Worm (Caenorhabditis elegans) whole organism, early embryonic: ENCODE results near the gene F41F3.9.
A peak's percentile ranks its signal among the peaks of the same experiment; 100 is the strongest.

ENCODE experiments used
- B0310.2 ChIP-seq: sonication (generic microtip); optimal IDR thresholded peaks from 2 replicates; lab custom pipeline; 2016; ENCODE audit warnings: mild to moderate bottlenecking, missing genetic modification characterization, missing compliant biosample characterization
- F13C5.2 ChIP-seq: sonication (generic microtip); optimal IDR thresholded peaks from 2 replicates; lab custom pipeline; 2017; ENCODE audit warnings: mild to moderate bottlenecking, missing genetic modification characterization, inconsistent platforms, missing compliant biosample characterization
- aly-1 ChIP-seq: sonication (generic microtip); optimal IDR thresholded peaks from 2 replicates; lab custom pipeline; 2016; ENCODE audit warnings: missing genetic modification characterization, missing compliant biosample characterization
- ama-1 ChIP-seq: fragments of 150-350 bp; optimal IDR thresholded peaks from 2 replicates; lab custom pipeline; 2014
- ceh-13 ChIP-seq: fragments of 200-800 bp; sonication (Bioruptor generic); optimal IDR thresholded peaks from 2 replicates; lab custom pipeline; 2018; ENCODE audit warnings: mild to moderate bottlenecking, missing genetic modification characterization, missing compliant biosample characterization
- ceh-36 ChIP-seq: sonication (generic microtip); optimal IDR thresholded peaks from 2 replicates; lab custom pipeline; 2016; ENCODE audit warnings: missing genetic modification characterization, inconsistent platforms, missing compliant biosample characterization
- ets-7 ChIP-seq: sonication (generic microtip); optimal IDR thresholded peaks from 2 replicates; lab custom pipeline; 2016; ENCODE audit warnings: missing genotype, missing genetic modification characterization, missing compliant biosample characterization
- flt-1 ChIP-seq: fragments of 200-800 bp; sonication (Bioruptor generic); IDR thresholded peaks from 2 replicates; pipeline ENCODE4 v1.3.6; 2022; ENCODE audit warnings: missing genetic modification characterization, missing compliant biosample characterization
- hmbx-1 ChIP-seq: sonication (generic microtip); optimal IDR thresholded peaks from 2 replicates; lab custom pipeline; 2016; ENCODE audit warnings: mild to moderate bottlenecking, missing genetic modification characterization, missing compliant biosample characterization
- hmg-4 ChIP-seq: fragments of 200-800 bp; sonication (Bioruptor generic); optimal IDR thresholded peaks from 2 replicates; lab custom pipeline; 2018; ENCODE audit warnings: mild to moderate bottlenecking, missing genetic modification characterization, missing compliant biosample characterization
- hnd-1 ChIP-seq: sonication (generic microtip); optimal IDR thresholded peaks from 2 replicates; lab custom pipeline; 2016; ENCODE audit warnings: missing genetic modification characterization, missing compliant biosample characterization
- pes-1 ChIP-seq: fragments of 200-800 bp; sonication (Bioruptor generic); IDR thresholded peaks from 2 replicates; pipeline ENCODE4 v1.3.6; 2022; ENCODE audit warnings: missing genetic modification reagents, missing genetic modification characterization, missing compliant biosample characterization
- scrt-1 ChIP-seq: fragments of 200-800 bp; sonication (Bioruptor generic); IDR thresholded peaks from 2 replicates; pipeline ENCODE4 v1.3.6; 2022; ENCODE audit warnings: missing genetic modification characterization, missing compliant biosample characterization
- sea-1 ChIP-seq: fragments of 200-800 bp; sonication (Bioruptor generic); conservative IDR thresholded peaks from 2 replicates; pipeline ENCODE4 v1.3.6; 2022; ENCODE audit warnings: missing genetic modification characterization, missing compliant biosample characterization
- tbx-11 ChIP-seq: fragments of 200-800 bp; sonication (Bioruptor generic); IDR thresholded peaks from 2 replicates; pipeline ENCODE4 v1.3.6; 2022; ENCODE audit warnings: missing genetic modification characterization, missing compliant biosample characterization
- tbx-37 ChIP-seq: fragments of 200-800 bp; sonication (Bioruptor generic); conservative IDR thresholded peaks from 2 replicates; pipeline ENCODE4 v1.3.6; 2022; ENCODE audit warnings: missing genetic modification reagents, missing genetic modification characterization, missing compliant biosample characterization
- tra-4 ChIP-seq: sonication (generic microtip); optimal IDR thresholded peaks from 2 replicates; lab custom pipeline; 2017; ENCODE audit warnings: missing genetic modification characterization, missing compliant biosample characterization

The F41F3.9 gene

DNA sequence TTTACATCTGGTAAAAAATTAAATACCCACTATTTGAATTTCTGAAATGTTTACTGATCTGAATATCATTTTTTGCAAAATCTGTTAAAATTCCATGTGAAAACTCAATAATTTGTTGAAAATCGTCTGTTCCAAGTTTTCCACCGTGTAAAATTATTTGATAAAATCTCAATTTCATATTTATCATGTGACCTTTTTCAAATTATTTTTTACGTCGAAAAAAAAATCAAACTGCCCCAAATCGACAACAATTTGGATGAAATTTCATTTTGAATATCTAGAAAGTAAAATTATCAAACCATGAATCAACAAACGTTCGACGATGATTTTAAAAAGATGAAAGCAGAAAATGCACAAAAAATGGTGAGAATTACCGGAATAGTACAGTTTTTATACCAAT, at the start of gene F41F3.9:
Gene F41F3.9, plus strand, starts transcription at position 301 of the 400 bp plus-strand sequence.
- TF ChIP-seq aly-1 (tag; lab: Kevin White, UChicago), result no peak
- TF ChIP-seq ets-7, result no peak
- TF ChIP-seq hmg-4 (GFP tag; lab: Kevin White, UChicago), result no peak
- no peak for TF ChIP-seq ama-1
- TF ChIP-seq tbx-11 (GFP tag; lab: Robert Waterston, UW), result no peak
- TF ChIP-seq flt-1 (GFP tag; lab: Robert Waterston, UW), result no peak
- no peak for TF ChIP-seq ceh-13
- no peak for TF ChIP-seq F13C5.2 (tag; lab: Kevin White, UChicago)
- TF ChIP-seq pes-1 (GFP tag; lab: Robert Waterston, UW), result no peak
- TF ChIP-seq hmbx-1 (tag; lab: Kevin White, UChicago), result no peak
- TF ChIP-seq tra-4, result no peak
- TF ChIP-seq ceh-36 (tag; lab: Kevin White, UChicago), result no peak
- TF ChIP-seq scrt-1 (GFP tag; lab: Robert Waterston, UW), result no peak
- TF ChIP-seq B0310.2, result no peak
- no peak for TF ChIP-seq hnd-1 (tag; lab: Kevin White, UChicago)
- no peak for TF ChIP-seq sea-1 (GFP tag; lab: Robert Waterston, UW)

DNA sequence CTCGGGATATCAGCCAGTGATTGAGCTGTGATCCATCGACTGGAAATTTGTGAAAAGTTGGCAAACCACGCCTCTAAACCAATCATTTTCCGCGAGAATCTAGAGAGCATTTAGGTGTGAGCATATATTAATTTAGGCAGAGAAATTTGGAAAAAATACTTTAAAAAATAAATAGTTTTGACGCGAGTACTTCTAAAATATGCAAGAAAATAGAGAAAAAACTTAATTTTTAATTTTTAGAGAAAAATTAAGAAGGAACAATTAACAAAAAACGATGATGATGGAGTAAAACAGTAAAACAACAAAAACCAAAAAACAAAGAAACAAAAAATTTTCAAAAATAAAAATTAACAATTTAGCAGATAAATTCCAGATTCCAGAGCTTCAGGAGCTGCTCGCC, 48.4 kb upstream of the F41F3.9 start, which contains the start of gene txt-6:
Gene txt-6, minus strand, starts transcription at position 101 of the 400 bp plus-strand sequence.
- TF ChIP-seq hmg-4 (GFP tag; lab: Kevin White, UChicago) (no peak), tbx-11 (GFP tag; lab: Robert Waterston, UW) (no peak), flt-1 (GFP tag; lab: Robert Waterston, UW) (no peak)

DNA sequence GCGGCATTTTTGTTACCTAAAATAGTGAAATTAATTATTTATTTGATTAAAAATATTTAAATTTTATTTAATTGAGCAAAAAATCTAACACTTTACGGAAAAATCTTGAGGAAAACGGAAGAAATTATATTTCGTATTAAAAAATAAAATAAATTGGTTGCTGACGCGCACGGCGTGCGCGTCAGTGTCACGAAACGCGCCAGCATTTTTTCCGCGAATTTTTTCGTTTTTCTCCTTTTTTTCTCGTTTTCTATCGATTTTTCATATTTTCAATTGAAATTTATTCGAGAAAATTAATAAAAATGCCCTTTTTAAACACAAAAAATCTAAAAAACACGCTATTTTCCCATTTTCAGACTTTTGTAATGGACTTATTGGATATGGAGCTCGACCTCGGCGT, 39.5 kb upstream of the F41F3.9 start, which contains the start of the genes Y61A9LA.10 and F54D11.4:
Gene Y61A9LA.10, minus strand, starts transcription at position 16 of the 400 bp plus-strand sequence.
Gene F54D11.4, plus strand, starts transcription at position 350 of the 400 bp plus-strand sequence.
- no peak for TF ChIP-seq hmg-4 (GFP tag; lab: Kevin White, UChicago)
- no peak for TF ChIP-seq pes-1 (GFP tag; lab: Robert Waterston, UW)
- peak; percentile 11 for TF ChIP-seq F13C5.2 (tag; lab: Kevin White, UChicago)
- TF ChIP-seq ama-1, result no peak
- TF ChIP-seq hnd-1 (tag; lab: Kevin White, UChicago), result no peak

DNA sequence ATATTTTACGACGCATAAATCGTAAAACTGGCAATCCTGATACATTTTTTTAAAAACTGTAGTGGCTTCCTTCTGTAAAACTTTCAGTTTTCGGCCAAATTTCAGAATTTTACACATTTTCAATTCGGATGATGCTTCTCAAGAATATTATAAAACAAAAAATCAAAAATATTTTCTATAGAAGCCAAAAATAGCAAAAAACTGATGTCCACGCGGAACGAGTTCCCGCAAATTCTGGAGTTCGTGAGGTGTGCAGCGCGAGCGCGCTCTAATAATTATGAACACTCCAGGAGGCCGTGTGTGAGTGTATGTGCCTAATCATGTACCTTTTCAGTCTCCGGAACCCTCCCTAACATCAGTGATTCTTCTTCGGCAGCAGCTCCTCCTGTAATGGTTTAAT, 38.0 kb upstream of the F41F3.9 start, which contains the start of gene sumv-2:
Gene sumv-2, plus strand, starts transcription at position 301 of the 400 bp plus-strand sequence.
- TF ChIP-seq ama-1, result no peak
- TF ChIP-seq aly-1 (tag; lab: Kevin White, UChicago), result no peak
- TF ChIP-seq hmbx-1 (tag; lab: Kevin White, UChicago), result no peak
- no peak for TF ChIP-seq flt-1 (GFP tag; lab: Robert Waterston, UW)
- TF ChIP-seq ets-7, result no peak
- no peak for TF ChIP-seq B0310.2
- TF ChIP-seq hmg-4 (GFP tag; lab: Kevin White, UChicago), result no peak
- no peak for TF ChIP-seq tra-4
- no peak for TF ChIP-seq tbx-11 (GFP tag; lab: Robert Waterston, UW)
- TF ChIP-seq sea-1 (GFP tag; lab: Robert Waterston, UW), result no peak
- no peak for TF ChIP-seq tbx-37 (GFP tag; lab: Robert Waterston, UW)
- no peak for TF ChIP-seq ceh-36 (tag; lab: Kevin White, UChicago)
- TF ChIP-seq ceh-13, result no peak
- TF ChIP-seq F13C5.2 (tag; lab: Kevin White, UChicago), result no peak
- TF ChIP-seq pes-1 (GFP tag; lab: Robert Waterston, UW), result no peak
- no peak for TF ChIP-seq hnd-1 (tag; lab: Kevin White, UChicago)
- TF ChIP-seq scrt-1 (GFP tag; lab: Robert Waterston, UW), result no peak

DNA sequence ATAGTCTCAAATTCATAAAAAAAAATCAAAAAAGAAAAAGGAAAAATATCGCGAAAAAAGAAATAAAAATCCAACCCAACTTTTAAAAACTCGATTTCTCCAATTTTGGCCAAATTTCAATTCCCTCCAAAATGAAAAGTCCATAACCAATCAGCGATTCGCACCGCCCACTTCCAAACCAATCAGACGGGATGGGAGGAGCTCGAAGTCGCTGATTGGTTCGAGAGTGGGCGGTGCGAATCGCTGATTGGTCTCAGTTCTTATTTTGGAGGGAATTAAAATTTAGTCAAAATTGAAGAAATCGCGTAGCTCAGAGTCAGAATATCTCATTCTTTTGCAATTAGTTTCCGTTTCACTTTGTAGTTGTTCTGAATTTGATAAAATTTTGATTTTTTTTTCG, 31.7 kb upstream of the F41F3.9 start:
- TF ChIP-seq tbx-11 (GFP tag; lab: Robert Waterston, UW) (no peak), sea-1 (GFP tag; lab: Robert Waterston, UW) (no peak), F13C5.2 (tag; lab: Kevin White, UChicago) (no peak), hnd-1 (tag; lab: Kevin White, UChicago) (no peak), flt-1 (GFP tag; lab: Robert Waterston, UW) (no peak), tbx-37 (GFP tag; lab: Robert Waterston, UW) (no peak), hmbx-1 (tag; lab: Kevin White, UChicago) (no peak), aly-1 (tag; lab: Kevin White, UChicago) (no peak), ceh-13 (no peak)

DNA sequence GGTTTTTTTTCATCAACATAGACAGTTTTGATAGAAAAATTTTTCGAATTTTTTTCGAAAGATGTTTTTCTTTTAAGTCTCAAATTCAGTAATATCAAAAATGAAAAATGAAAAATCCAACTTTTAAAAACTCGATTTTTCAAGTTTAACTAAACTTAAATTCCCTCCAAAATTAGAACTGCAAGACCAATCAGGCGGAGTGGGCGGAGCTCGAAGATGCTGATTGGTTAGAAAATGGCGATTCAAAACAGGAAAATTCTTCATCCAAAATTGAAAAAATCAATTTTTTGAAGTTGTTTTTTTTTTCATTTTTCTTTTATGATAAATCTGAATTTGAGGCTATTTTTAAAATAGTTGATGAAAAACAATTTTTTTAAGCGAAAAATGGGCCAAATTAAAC, 30.6 kb upstream of the F41F3.9 start:
- TF ChIP-seq ceh-36 (tag; lab: Kevin White, UChicago) (no peak), flt-1 (GFP tag; lab: Robert Waterston, UW) (no peak)

DNA sequence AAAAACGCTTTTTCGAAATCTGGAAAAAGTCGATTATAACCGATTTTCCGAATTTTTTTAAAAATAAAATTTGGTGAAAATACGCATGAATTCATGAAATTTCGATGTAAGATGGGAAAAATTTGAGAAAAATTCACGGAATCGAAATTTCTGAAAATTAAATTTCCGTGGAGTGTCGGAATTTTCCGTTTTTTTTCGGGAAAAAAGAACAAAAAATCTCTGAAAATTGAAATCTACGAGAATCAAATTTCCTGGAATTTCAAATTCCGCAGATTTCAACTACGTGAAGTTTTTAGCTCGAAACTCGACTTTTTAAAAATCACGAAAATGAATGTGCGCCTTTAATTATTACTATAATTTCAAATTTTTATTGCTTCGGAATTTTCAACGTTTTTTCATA, 28.9 kb upstream of the F41F3.9 start:
- TF ChIP-seq hnd-1 (tag; lab: Kevin White, UChicago), result no peak
- TF ChIP-seq ama-1, result no peak
- TF ChIP-seq F13C5.2 (tag; lab: Kevin White, UChicago), result no peak
- no peak for TF ChIP-seq tra-4
- no peak for TF ChIP-seq tbx-11 (GFP tag; lab: Robert Waterston, UW)
- TF ChIP-seq ets-7, result no peak
- no peak for TF ChIP-seq ceh-13
- TF ChIP-seq scrt-1 (GFP tag; lab: Robert Waterston, UW), result no peak

DNA sequence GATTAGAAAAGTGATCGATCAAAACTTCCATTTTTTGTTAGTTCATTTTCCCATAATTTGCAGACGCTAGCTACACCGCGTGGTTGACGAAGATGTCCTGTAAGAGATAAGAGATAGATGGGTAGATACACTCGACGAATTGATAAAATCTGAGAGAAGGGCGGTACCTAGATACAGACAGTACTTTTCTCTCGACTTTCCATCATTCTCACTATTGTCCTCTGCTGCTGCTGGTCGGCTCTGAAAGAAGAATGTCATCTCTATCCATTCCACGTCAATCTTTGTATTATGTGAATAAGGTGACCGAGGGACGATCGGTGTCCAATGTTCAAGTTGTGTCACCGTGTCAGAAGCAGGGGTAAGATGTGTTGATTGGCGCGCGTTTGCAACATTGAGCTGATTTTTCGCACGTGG, 26.8 kb upstream of the F41F3.9 start, which contains the start of gene pmt-2:
Gene pmt-2, plus strand, starts transcription at position 64 of the 414 bp plus-strand sequence.
- TF ChIP-seq ceh-13 (no peak), tbx-37 (GFP tag; lab: Robert Waterston, UW) (no peak), tra-4 (no peak), scrt-1 (GFP tag; lab: Robert Waterston, UW) (no peak), ceh-36 (tag; lab: Kevin White, UChicago) (no peak), B0310.2 (no peak), hmg-4 (GFP tag; lab: Kevin White, UChicago) (no peak), ama-1 (no peak), flt-1 (GFP tag; lab: Robert Waterston, UW) (no peak), hmbx-1 (tag; lab: Kevin White, UChicago) (no peak), pes-1 (GFP tag; lab: Robert Waterston, UW) (no peak), ets-7 (no peak), aly-1 (tag; lab: Kevin White, UChicago) (no peak), hnd-1 (tag; lab: Kevin White, UChicago) (no peak), tbx-11 (GFP tag; lab: Robert Waterston, UW) (no peak), sea-1 (GFP tag; lab: Robert Waterston, UW) (no peak)
